Fruit fly (Drosophila melanogaster) whole organism, embryonic: ENCODE measurements around the gene CG6497.

ENCODE experiments used
- Bgb ChIP-seq: fragments of 200-800 bp; sonication (Bioruptor generic); IDR thresholded peaks from 2 replicates; pipeline ENCODE4 v1.3.6; 2022; ENCODE audit warnings: missing biosample characterization, missing genetic modification characterization; ENCODE audit not compliant: partially characterized antibody
- CG10321 ChIP-seq: fragments of 200-800 bp; sonication (Bioruptor generic); IDR thresholded peaks from 2 replicates; pipeline ENCODE4 v1.3.6; 2022; ENCODE audit warnings: missing biosample characterization, missing genetic modification characterization
- CG11247 ChIP-seq: fragments of 200-800 bp; sonication (Bioruptor generic); IDR thresholded peaks from 2 replicates; pipeline ENCODE4 v1.3.6; 2022; ENCODE audit warnings: missing biosample characterization, missing genetic modification characterization
- CG11504 ChIP-seq: fragments of 200-800 bp; sonication (Bioruptor generic); optimal IDR thresholded peaks from 3 replicates; lab custom pipeline; 2019; ENCODE audit warnings: missing biosample characterization, mild to moderate bottlenecking, missing genetic modification characterization, moderate library complexity
- CG12391 ChIP-seq: fragments of 200-800 bp; sonication (Bioruptor generic); optimal IDR thresholded peaks from 3 replicates; lab custom pipeline; 2018; ENCODE audit warnings: missing biosample characterization, mild to moderate bottlenecking, missing genetic modification characterization, moderate library complexity
- CG13624 ChIP-seq: fragments of 200-800 bp; sonication (Bioruptor generic); optimal IDR thresholded peaks from 2 replicates; lab custom pipeline; 2016; ENCODE audit warnings: missing biosample characterization, missing genetic modification characterization
- CG15011 ChIP-seq: fragments of 200-800 bp; sonication (Bioruptor generic); optimal IDR thresholded peaks from 3 replicates; lab custom pipeline; 2018; ENCODE audit warnings: missing biosample characterization, mild to moderate bottlenecking, missing genetic modification characterization
- CG15269 ChIP-seq: fragments of 200-800 bp; sonication (Bioruptor generic); optimal IDR thresholded peaks from 2 replicates; lab custom pipeline; 2018; ENCODE audit warnings: missing biosample characterization, mild to moderate bottlenecking, missing genetic modification characterization, moderate library complexity
- CG1529 ChIP-seq: fragments of 200-800 bp; sonication (Bioruptor generic); optimal IDR thresholded peaks from 3 replicates; lab custom pipeline; 2018; ENCODE audit warnings: missing biosample characterization, missing genetic modification characterization
- CG15696 ChIP-seq: fragments of 200-800 bp; sonication (Bioruptor generic); optimal IDR thresholded peaks from 2 replicates; lab custom pipeline; 2019; ENCODE audit warnings: missing biosample characterization, mild to moderate bottlenecking, missing genetic modification characterization, moderate library complexity
- CG1603 ChIP-seq: fragments of 200-800 bp; sonication (Bioruptor generic); optimal IDR thresholded peaks from 2 replicates; lab custom pipeline; 2019; ENCODE audit warnings: missing biosample characterization, mild to moderate bottlenecking, missing genetic modification characterization, moderate library complexity
- CG17361 ChIP-seq: fragments of 200-800 bp; sonication (Bioruptor generic); IDR thresholded peaks from 3 replicates; pipeline ENCODE4 v1.3.6; 2022; ENCODE audit warnings: missing biosample characterization, missing genetic modification characterization
- CG17829 ChIP-seq: fragments of 200-800 bp; optimal IDR thresholded peaks from 2 replicates; lab custom pipeline; 2019; ENCODE audit warnings: missing biosample characterization, mild to moderate bottlenecking, missing genetic modification characterization, moderate library complexity
- CG18619 ChIP-seq: fragments of 200-800 bp; sonication (Bioruptor generic); optimal IDR thresholded peaks from 3 replicates; lab custom pipeline; 2017; ENCODE audit warnings: missing biosample characterization, mild to moderate bottlenecking, missing genetic modification characterization
- CG33557 ChIP-seq: fragments of 200-800 bp; sonication (Bioruptor generic); optimal IDR thresholded peaks from 2 replicates; lab custom pipeline; 2019; ENCODE audit warnings: missing biosample characterization, mild to moderate bottlenecking, missing genetic modification characterization, moderate library complexity
- CG3838 ChIP-seq: fragments of 200-800 bp; sonication (Bioruptor generic); optimal IDR thresholded peaks from 3 replicates; lab custom pipeline; 2016; ENCODE audit warnings: missing biosample characterization, missing genetic modification characterization
- CG5245 ChIP-seq: fragments of 200-800 bp; sonication (Bioruptor generic); optimal IDR thresholded peaks from 3 replicates; lab custom pipeline; 2016; ENCODE audit warnings: missing biosample characterization, missing genetic modification characterization
- CG7963 ChIP-seq: fragments of 200-800 bp; sonication (Bioruptor generic); IDR thresholded peaks from 3 replicates; pipeline ENCODE4 v1.3.6; 2022; ENCODE audit warnings: missing biosample characterization, missing genetic modification characterization; ENCODE audit not compliant: partially characterized antibody
- CG8290 ChIP-seq, 3 experiments: fragments of 200-800 bp; sonication (Bioruptor generic); optimal IDR thresholded peaks; 2 replicates each; lab custom pipeline; 2016 to 2019; ENCODE audit warnings: missing biosample characterization in 3 of 3, missing genetic modification characterization in 3 of 3, mild to moderate bottlenecking in 2 of 3, moderate library complexity in 1 of 3
- CG8765 ChIP-seq: fragments of 200-800 bp; sonication (Bioruptor generic); IDR thresholded peaks from 2 replicates; pipeline ENCODE4 v1.3.6; 2022; ENCODE audit warnings: missing biosample characterization, missing genetic modification characterization
- CG9727 ChIP-seq: fragments of 200-800 bp; sonication (Bioruptor generic); optimal IDR thresholded peaks from 3 replicates; lab custom pipeline; 2017; ENCODE audit warnings: missing biosample characterization, mild to moderate bottlenecking, missing genetic modification characterization
- Chrac-16 ChIP-seq: fragments of 200-800 bp; sonication (Bioruptor generic); optimal IDR thresholded peaks from 3 replicates; lab custom pipeline; 2016; ENCODE audit warnings: missing biosample characterization, missing genetic modification characterization
- Dad ChIP-seq: fragments of 200-800 bp; sonication (Bioruptor generic); optimal IDR thresholded peaks from 3 replicates; lab custom pipeline; 2016; ENCODE audit warnings: missing biosample characterization, missing genetic modification characterization
- E2f1 ChIP-seq: fragments of 200-800 bp; sonication (Bioruptor generic); IDR thresholded peaks from 2 replicates; pipeline ENCODE4 v1.3.6; 2022; ENCODE audit warnings: missing biosample characterization, missing genetic modification characterization
- Fer1 ChIP-seq: fragments of 200-800 bp; sonication (Bioruptor generic); optimal IDR thresholded peaks from 2 replicates; lab custom pipeline; 2017; ENCODE audit warnings: missing biosample characterization, mild to moderate bottlenecking, missing genetic modification characterization
- HLH3B ChIP-seq: fragments of 200-800 bp; sonication (Bioruptor generic); IDR thresholded peaks from 2 replicates; pipeline ENCODE4 v1.3.6; 2022; ENCODE audit warnings: missing biosample characterization, missing genetic modification characterization
- Hr3 ChIP-seq: fragments of 200-800 bp; sonication (Bioruptor generic); optimal IDR thresholded peaks from 3 replicates; lab custom pipeline; 2016; ENCODE audit warnings: missing biosample characterization, missing genetic modification characterization
- Rfx ChIP-seq: fragments of 200-800 bp; sonication (Bioruptor generic); IDR thresholded peaks from 2 replicates; pipeline ENCODE4 v1.3.6; 2022; ENCODE audit warnings: missing biosample characterization, missing genetic modification characterization
- Side ChIP-seq: fragments of 200-800 bp; sonication (Bioruptor generic); optimal IDR thresholded peaks from 2 replicates; lab custom pipeline; 2016; ENCODE audit warnings: missing biosample characterization, missing genetic modification characterization
- Xrp1 ChIP-seq: fragments of 200-800 bp; sonication (Bioruptor generic); IDR thresholded peaks from 2 replicates; pipeline ENCODE4 v1.3.6; 2022; ENCODE audit warnings: missing biosample characterization, missing genetic modification characterization
- ara ChIP-seq: fragments of 200-800 bp; sonication (Bioruptor generic); IDR thresholded peaks from 2 replicates; pipeline ENCODE4 v1.3.6; 2022; ENCODE audit warnings: missing biosample characterization, missing genetic modification characterization
- bbx ChIP-seq: fragments of 200-800 bp; sonication (Bioruptor generic); IDR thresholded peaks from 2 replicates; pipeline ENCODE4 v1.3.6; 2022; ENCODE audit warnings: missing biosample characterization, missing genetic modification characterization; ENCODE audit not compliant: partially characterized antibody
- bowl ChIP-seq: fragments of 200-800 bp; sonication (Bioruptor generic); IDR thresholded peaks from 2 replicates; pipeline ENCODE4 v1.3.6; 2022; ENCODE audit warnings: missing biosample characterization, missing genetic modification characterization
- bsh ChIP-seq, 2 experiments: fragments of 200-800 bp; sonication (Bioruptor generic); optimal IDR thresholded peaks; 2 replicates each; lab custom pipeline; 2017 to 2018; ENCODE audit warnings: mild to moderate bottlenecking in 2 of 2, missing biosample characterization in 2 of 2, missing genetic modification characterization in 2 of 2, moderate library complexity in 1 of 2
- dmrt11E ChIP-seq: fragments of 200-800 bp; sonication (Bioruptor generic); optimal IDR thresholded peaks from 3 replicates; lab custom pipeline; 2018; ENCODE audit warnings: missing biosample characterization, mild to moderate bottlenecking, missing genetic modification characterization, moderate library complexity
- ewg ChIP-seq: fragments of 200-800 bp; sonication (Bioruptor generic); optimal IDR thresholded peaks from 3 replicates; lab custom pipeline; 2017; ENCODE audit warnings: mild to moderate bottlenecking, missing biosample characterization, missing genetic modification reagents, missing genetic modification characterization
- gfzf ChIP-seq: fragments of 200-800 bp; sonication (Bioruptor generic); optimal IDR thresholded peaks from 2 replicates; lab custom pipeline; 2016; ENCODE audit warnings: missing biosample characterization, mild to moderate bottlenecking, missing genetic modification characterization, moderate library complexity
- gsb ChIP-seq: fragments of 200-800 bp; sonication (Bioruptor generic); IDR thresholded peaks from 2 replicates; pipeline ENCODE4 v1.3.6; 2022; ENCODE audit warnings: missing biosample characterization, missing genetic modification characterization
- gt ChIP-seq: fragments of 200-800 bp; sonication (Bioruptor generic); IDR thresholded peaks from 2 replicates; pipeline ENCODE4 v1.3.6; 2022; ENCODE audit warnings: missing biosample characterization, missing genetic modification characterization
- hth ChIP-seq: fragments of >200 bp; optimal IDR thresholded peaks from 2 replicates; lab custom pipeline; 2017; ENCODE audit warnings: inconsistent platforms
- ken ChIP-seq: fragments of 200-800 bp; sonication (Bioruptor generic); IDR thresholded peaks from 3 replicates; pipeline ENCODE4 v1.3.6; 2022; ENCODE audit warnings: missing biosample characterization, missing genetic modification characterization
- maf-S ChIP-seq: fragments of 200-800 bp; sonication (Bioruptor generic); optimal IDR thresholded peaks from 2 replicates; lab custom pipeline; 2016; ENCODE audit warnings: missing biosample characterization, missing genetic modification characterization
- mld ChIP-seq: fragments of 200-800 bp; sonication (Bioruptor generic); IDR thresholded peaks from 3 replicates; pipeline ENCODE4 v1.3.6; 2022; ENCODE audit warnings: missing biosample characterization, missing genetic modification characterization; ENCODE audit not compliant: partially characterized antibody
- nerfin-1 ChIP-seq: fragments of 200-800 bp; sonication (Bioruptor generic); optimal IDR thresholded peaks from 3 replicates; lab custom pipeline; 2019; ENCODE audit warnings: missing biosample characterization, mild to moderate bottlenecking, missing genetic modification characterization, moderate library complexity
- nerfin-2 ChIP-seq: fragments of 200-800 bp; sonication (Bioruptor generic); IDR thresholded peaks from 2 replicates; pipeline ENCODE4 v1.3.6; 2022; ENCODE audit warnings: missing biosample characterization, missing genetic modification characterization; ENCODE audit not compliant: partially characterized antibody
- pita ChIP-seq: fragments of 200-800 bp; sonication (Bioruptor generic); optimal IDR thresholded peaks from 2 replicates; lab custom pipeline; 2017; ENCODE audit warnings: missing biosample characterization, mild to moderate bottlenecking, missing genetic modification characterization
- prd ChIP-seq, 3 experiments: fragments of >200 bp in 2 of 3; fragments of 200-800 bp in 1 of 3; sonication (Bioruptor generic) in 1 of 3; optimal IDR thresholded peaks in 2 of 3; IDR thresholded peaks in 1 of 3; 2 replicates in 2 of 3; 3 replicates in 1 of 3; pipeline versions ENCODE4 v1.3.6 to Lab custom; 2017 to 2022; ENCODE audit warnings: missing biosample characterization in 1 of 3, missing genetic modification characterization in 1 of 3
- shn ChIP-seq: fragments of 200-800 bp; sonication (Bioruptor generic); optimal IDR thresholded peaks from 3 replicates; lab custom pipeline; 2016; ENCODE audit warnings: missing biosample characterization, missing genetic modification characterization
- unc-4 ChIP-seq: fragments of 200-800 bp; sonication (Bioruptor generic); IDR thresholded peaks from 2 replicates; pipeline ENCODE4 v1.3.6; 2022; ENCODE audit warnings: missing biosample characterization, missing genetic modification characterization; ENCODE audit not compliant: partially characterized antibody
- wor ChIP-seq: fragments of 200-800 bp; sonication (Bioruptor generic); IDR thresholded peaks from 2 replicates; pipeline ENCODE4 v1.3.6; 2022; ENCODE audit warnings: missing biosample characterization, missing genetic modification characterization
- zfh2 ChIP-seq: fragments of 200-800 bp; sonication (Bioruptor generic); optimal IDR thresholded peaks from 2 replicates; lab custom pipeline; 2016; ENCODE audit warnings: missing biosample characterization, missing genetic modification characterization

CG6497 gene

dm6 chr3L:17209402-17209801 lies 44.3 kb downstream of the CG6497 start (continued):
- TF ChIP-seq pita (GFP tag; lab: Kevin White, UChicago) (no peak), CG15696 (no peak), CG18619 (GFP tag; lab: Kevin White, UChicago) (no peak), CG7963 (GFP tag; lab: Robert Waterston, UW) (no peak), nerfin-1 (no peak), CG3838 (no peak), CG11504 (peak; percentile 52), ewg (no peak), prd (optimal IDR thresholded peaks at IDR 0.05; lab: Kevin White, UChicago) (no peak), prd (GFP tag; IDR thresholded peaks at IDR 0.05; lab: Robert Waterston, UW) (peak; percentile 73), CG15269 (tag; lab: Kevin White, UChicago) (no peak), ara (GFP tag; lab: Robert Waterston, UW) (no peak), CG1603 (peak; percentile 30), Hr3 (GFP tag; lab: Kevin White, UChicago) (peak; percentile 7), bbx (GFP tag; lab: Robert Waterston, UW) (no peak), Bgb (GFP tag; lab: Robert Waterston, UW) (no peak), CG17361 (no peak), CG33557 (GFP tag; lab: Kevin White, UChicago) (no peak), CG5245 (no peak), CG9727 (GFP tag; lab: Kevin White, UChicago) (peak; percentile 28), CG13624 (GFP tag; lab: Kevin White, UChicago) (no peak), wor (GFP tag; lab: Robert Waterston, UW) (no peak), E2f1 (GFP tag; lab: Robert Waterston, UW) (no peak), CG1529 (no peak), Fer1 (GFP tag; lab: Kevin White, UChicago) (peak; percentile 6), bsh (GFP tag; optimal IDR thresholded peaks at IDR 0.05; lab: Kevin White, UChicago) (no peak), unc-4 (GFP tag; lab: Robert Waterston, UW) (no peak), Side (no peak), maf-S (no peak), Dad (GFP tag; lab: Kevin White, UChicago) (no peak), dmrt11E (tag; lab: Kevin White, UChicago) (no peak), bowl (GFP tag; lab: Robert Waterston, UW) (no peak), CG10321 (GFP tag; lab: Robert Waterston, UW) (no peak), CG8290 (GFP tag; optimal IDR thresholded peaks at IDR 0.05; lab: Kevin White, UChicago) (no peak), CG8290 (tag; optimal IDR thresholded peaks at IDR 0.05; lab: Kevin White, UChicago) (no peak), zfh2 (GFP tag; lab: Kevin White, UChicago) (no peak), hth (lab: Kevin White, UChicago) (no peak), CG11247 (GFP tag; lab: Robert Waterston, UW) (no peak), CG15011 (no peak), ken (GFP tag; lab: Robert Waterston, UW) (no peak), mld (GFP tag; lab: Robert Waterston, UW) (no peak), Rfx (GFP tag; lab: Robert Waterston, UW) (no peak), shn (GFP tag; lab: Kevin White, UChicago) (no peak), gsb (GFP tag; lab: Robert Waterston, UW) (no peak), CG17829 (no peak), CG12391 (tag; lab: Kevin White, UChicago) (no peak), gt (GFP tag; lab: Robert Waterston, UW) (no peak), Xrp1 (GFP tag; lab: Robert Waterston, UW) (no peak), gfzf (no peak), HLH3B (GFP tag; lab: Robert Waterston, UW) (no peak), nerfin-2 (no peak), CG8765 (no peak), Chrac-16 (GFP tag; lab: Kevin White, UChicago) (no peak)
